Fruit fly (Drosophila melanogaster): Measurements from ENCODE around the gene CG13895.

The CG13895 gene

DNA sequence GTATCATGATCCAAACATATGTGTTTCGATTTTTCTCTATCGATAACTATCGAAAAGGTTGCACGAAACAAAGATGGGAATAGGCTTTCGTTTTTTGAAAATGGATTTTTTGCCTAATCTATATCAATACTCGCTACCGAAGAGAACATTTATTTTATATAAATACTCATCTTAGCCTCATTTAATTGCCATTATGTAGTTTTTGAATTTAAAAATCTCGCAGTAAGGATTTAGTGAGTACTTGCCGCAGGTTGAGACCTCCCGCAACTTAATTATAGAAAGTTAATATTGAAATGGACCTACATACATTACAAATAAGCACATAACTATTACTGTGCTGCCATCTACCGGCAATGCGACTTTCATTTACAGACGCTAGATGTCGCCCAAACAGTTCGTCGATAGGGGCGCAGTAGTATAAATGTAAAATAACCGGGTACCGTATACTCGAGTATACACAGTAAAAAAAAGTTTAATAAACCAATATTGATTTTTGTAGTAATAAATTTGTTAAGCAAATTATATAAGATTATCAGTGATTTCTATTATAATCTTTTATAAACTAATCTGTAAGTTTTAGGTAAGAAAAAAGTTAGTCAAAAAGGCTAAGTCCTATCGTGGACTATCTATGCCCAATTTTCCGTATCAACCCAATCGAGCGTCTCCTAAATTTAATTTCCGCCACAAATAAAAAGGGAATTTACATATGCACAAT lies 4.0 kb upstream of the CG13895 start, which contains the start of gene CG13896 (continued):
- TF ChIP-seq CG1832 (GFP tag; optimal IDR thresholded peaks at IDR 0.05) (no peak), PHDP (tag; optimal IDR thresholded peaks at IDR 0.05) (peak; percentile 82), CG12155 (GFP tag; optimal IDR thresholded peaks at IDR 0.05) (peak; percentile 89), CG17829 (tag; optimal IDR thresholded peaks at IDR 0.05) (peak; percentile 88), CG32532 (GFP tag; IDR thresholded peaks at IDR 0.05) (peak; percentile 95), CG7372 (GFP tag; IDR thresholded peaks at IDR 0.05) (peak; percentile 16; the same call in 1 of the 2 replicates), CG3281 (GFP tag; optimal IDR thresholded peaks at IDR 0.05) (peak; percentile 75), CG31224 (GFP tag; IDR thresholded peaks at IDR 0.05) (peak; percentile 59), dati (GFP tag; IDR thresholded peaks at IDR 0.05) (peak; percentile 68), pum (GFP tag; optimal IDR thresholded peaks at IDR 0.05) (peak; percentile 93), CG15696 (tag; optimal IDR thresholded peaks at IDR 0.05) (peak; percentile 86), jigr1 (GFP tag; IDR thresholded peaks at IDR 0.05) (0 out of 3 replicates have a peak, but pooled peaks have one; percentile 38), CG13775 (GFP tag; optimal IDR thresholded peaks at IDR 0.05) (peak; percentile 74), CG17568 (GFP tag; optimal IDR thresholded peaks at IDR 0.05) (peak; percentile 40), CG32767 (GFP tag; IDR thresholded peaks at IDR 0.05) (peak; percentile 52; the same call in 1 of the 2 replicates), CG9932 (GFP tag; IDR thresholded peaks at IDR 0.05) (peak; percentile 92), CG4404 (GFP tag; IDR thresholded peaks at IDR 0.05) (peak; percentile 64), NK7.1 (GFP tag; optimal IDR thresholded peaks at IDR 0.05) (peak; percentile 57), CG11456 (GFP tag; IDR thresholded peaks at IDR 0.05) (peak; percentile 98), CG4854 (GFP tag; optimal IDR thresholded peaks at IDR 0.05) (peak; percentile 77), CG18476 (GFP tag; optimal IDR thresholded peaks at IDR 0.05) (peak; percentile 71), CG4820 (GFP tag; optimal IDR thresholded peaks at IDR 0.05) (peak; percentile 82), CG6791 (GFP tag; IDR thresholded peaks at IDR 0.05; ENCODE audit: partially characterized antibody) (peak; percentile 63; the same call in 2 of the 3 replicates), H2.0 (GFP tag; IDR thresholded peaks at IDR 0.05) (peak; percentile 69), CG6272 (GFP tag; IDR thresholded peaks at IDR 0.05) (peak; percentile 79), CHES-1-like (GFP tag; optimal IDR thresholded peaks at IDR 0.05) (peak; percentile 84), Sry-δ (GFP tag; optimal IDR thresholded peaks at IDR 0.05) (peak; percentile 77), z (GFP tag; IDR thresholded peaks at IDR 0.05) (no peak), zen2 (GFP tag; IDR thresholded peaks at IDR 0.05; ENCODE audit: partially characterized antibody) (peak; percentile 52; the same call in 1 of the 3 replicates), CG15601 (tag; optimal IDR thresholded peaks at IDR 0.05) (peak; percentile 74), gcm2 (GFP tag; optimal IDR thresholded peaks at IDR 0.05) (peak; percentile 36), psq (GFP tag; optimal IDR thresholded peaks at IDR 0.05) (peak; percentile 70), br (optimal IDR thresholded peaks at IDR 0.05) (no peak), pb (GFP tag; optimal IDR thresholded peaks at IDR 0.05) (peak; percentile 87), CG3847 (GFP tag; IDR thresholded peaks at IDR 0.05) (peak; percentile 73), pita (GFP tag; optimal IDR thresholded peaks at IDR 0.05) (peak; percentile 61), NFAT (GFP tag; IDR thresholded peaks at IDR 0.05) (peak; percentile 96), gem (tag; optimal IDR thresholded peaks at IDR 0.05) (peak; percentile 84), sqz (GFP tag; optimal IDR thresholded peaks at IDR 0.05) (peak; percentile 44), MBD-R2 (GFP tag; IDR thresholded peaks at IDR 0.05) (peak; percentile 34; the same call in 1 of the 2 replicates), croc (GFP tag; conservative IDR thresholded peaks at IDR 0.05) (peak; percentile 54; the same call in 2 of the 3 replicates), Lpt (GFP tag; optimal IDR thresholded peaks at IDR 0.05) (no peak), ems (GFP tag; optimal IDR thresholded peaks at IDR 0.05) (peak; percentile 78), tup (GFP tag; optimal IDR thresholded peaks at IDR 0.05) (peak; percentile 79), Ets97D (GFP tag; optimal IDR thresholded peaks at IDR 0.05) (peak; percentile 80), wek (GFP tag; optimal IDR thresholded peaks at IDR 0.05) (peak; percentile 64), slbo (GFP tag; IDR thresholded peaks at IDR 0.05) (peak; percentile 95), Jarid2 (GFP tag; optimal IDR thresholded peaks at IDR 0.05) (peak; percentile 54), crol (GFP tag; IDR thresholded peaks at IDR 0.05) (peak; percentile 43)

Measured in whole organism, embryonic.